Fruit fly (Drosophila melanogaster) whole organism, pupa: ENCODE data around the gene Jhbp13.

Experiments
- CG12605 ChIP-seq: fragments of 200-800 bp; sonication (Bioruptor generic); IDR thresholded peaks from 2 replicates; pipeline ENCODE4 v1.3.6; 2022; ENCODE audit warnings: missing biosample characterization, missing genetic modification characterization
- CG13204 ChIP-seq: fragments of 200-800 bp; sonication (Bioruptor generic); optimal IDR thresholded peaks from 2 replicates; lab custom pipeline; 2018; ENCODE audit warnings: missing biosample characterization, mild to moderate bottlenecking, missing genetic modification characterization, moderate library complexity
- CG15710 ChIP-seq: fragments of 200-800 bp; sonication (Bioruptor generic); optimal IDR thresholded peaks from 2 replicates; lab custom pipeline; 2018; ENCODE audit warnings: missing biosample characterization, mild to moderate bottlenecking, missing genetic modification characterization, moderate library complexity
- CG34367 ChIP-seq: fragments of 200-800 bp; sonication (Bioruptor generic); optimal IDR thresholded peaks from 2 replicates; lab custom pipeline; 2018; ENCODE audit warnings: missing biosample characterization, mild to moderate bottlenecking, missing genetic modification characterization
- CG8159 ChIP-seq: fragments of 200-800 bp; sonication (Bioruptor generic); optimal IDR thresholded peaks from 3 replicates; lab custom pipeline; 2018; ENCODE audit warnings: missing biosample characterization, mild to moderate bottlenecking, missing genetic modification characterization, moderate library complexity
- CG8301 ChIP-seq: fragments of 200-800 bp; sonication (Bioruptor generic); optimal IDR thresholded peaks from 2 replicates; lab custom pipeline; 2018; ENCODE audit warnings: missing biosample characterization, mild to moderate bottlenecking, missing genetic modification characterization
- CG9948 ChIP-seq: fragments of 200-800 bp; sonication (Bioruptor generic); optimal IDR thresholded peaks from 2 replicates; lab custom pipeline; 2018; ENCODE audit warnings: missing biosample characterization, mild to moderate bottlenecking, missing genetic modification characterization, moderate library complexity
- D1 ChIP-seq: fragments of 200-800 bp; sonication (Bioruptor generic); optimal IDR thresholded peaks from 2 replicates; lab custom pipeline; 2018; ENCODE audit warnings: missing biosample characterization, mild to moderate bottlenecking, missing genetic modification characterization, moderate library complexity
- EcR ChIP-seq: fragments of 200-800 bp; sonication (Bioruptor generic); optimal IDR thresholded peaks from 3 replicates; lab custom pipeline; 2019; ENCODE audit warnings: missing biosample characterization, missing genetic modification characterization, mild to moderate bottlenecking, moderate library complexity, missing genetic modification reagents
- Pif1A ChIP-seq: fragments of 200-800 bp; sonication (Bioruptor generic); optimal IDR thresholded peaks from 3 replicates; lab custom pipeline; 2016; ENCODE audit warnings: missing biosample characterization, missing genetic modification characterization
- gl ChIP-seq: fragments of 200-800 bp; sonication (Bioruptor generic); optimal IDR thresholded peaks from 2 replicates; lab custom pipeline; 2018; ENCODE audit warnings: missing biosample characterization, mild to moderate bottlenecking, missing genetic modification characterization
- rn ChIP-seq: fragments of 200-800 bp; sonication (Bioruptor generic); IDR thresholded peaks from 2 replicates; pipeline ENCODE4 v1.3.6; 2022; ENCODE audit warnings: missing biosample characterization, missing genetic modification characterization

- no peak for TF ChIP-seq CG9948 (tag; lab: Kevin White, UChicago)
- TF ChIP-seq Pif1A (GFP tag; lab: Kevin White, UChicago) = no peak
- no peak for TF ChIP-seq CG15710 (tag; lab: Kevin White, UChicago)
- TF ChIP-seq CG13204 (GFP tag; lab: Kevin White, UChicago) = no peak
- no peak for TF ChIP-seq EcR (GFP tag; lab: Kevin White, UChicago)
- no peak for TF ChIP-seq CG8301 (tag; lab: Kevin White, UChicago)
- peak; percentile 90; the same call in 1 of the 2 replicates for TF ChIP-seq CG12605 (GFP tag; lab: Robert Waterston, UW)
- TF ChIP-seq rn = no peak
- TF ChIP-seq gl (tag; lab: Kevin White, UChicago) = no peak
- TF ChIP-seq CG8159 = no peak
- TF ChIP-seq D1 = no peak
- TF ChIP-seq CG34367 (tag; lab: Kevin White, UChicago) = no peak
Measured at dm6 chr2L:13285791-13286190, 46.0 kb downstream of the Jhbp13 start.
